Fruit fly (Drosophila melanogaster) whole organism, adult: ENCODE measurements around the gene AstC-R1.

ENCODE experiments used
- CG11617 ChIP-seq: fragments of 200-800 bp; sonication (Bioruptor generic); optimal IDR thresholded peaks from 2 replicates; lab custom pipeline; 2017; ENCODE audit warnings: mild to moderate bottlenecking, missing biosample characterization, missing genetic modification reagents, missing genetic modification characterization
- CG12768 ChIP-seq: fragments of 200-800 bp; sonication (Bioruptor generic); optimal IDR thresholded peaks from 2 replicates; lab custom pipeline; 2017; ENCODE audit warnings: missing biosample characterization, missing genetic modification characterization, mild to moderate bottlenecking, moderate library complexity, missing genetic modification reagents
- CG14711 ChIP-seq: fragments of 200-800 bp; sonication (Bioruptor generic); optimal IDR thresholded peaks from 2 replicates; lab custom pipeline; 2018; ENCODE audit warnings: missing biosample characterization, mild to moderate bottlenecking, missing genetic modification characterization, moderate library complexity
- CG1620 ChIP-seq: fragments of 200-800 bp; sonication (Bioruptor generic); optimal IDR thresholded peaks from 2 replicates; lab custom pipeline; 2016; ENCODE audit warnings: missing biosample characterization, missing genetic modification characterization
- CG33017 ChIP-seq: fragments of 200-800 bp; sonication (Bioruptor generic); optimal IDR thresholded peaks from 2 replicates; lab custom pipeline; 2018; ENCODE audit warnings: missing biosample characterization, mild to moderate bottlenecking, missing genetic modification characterization, moderate library complexity
- CG5204 ChIP-seq: fragments of 200-800 bp; sonication (Bioruptor generic); optimal IDR thresholded peaks from 2 replicates; lab custom pipeline; 2016; ENCODE audit warnings: missing biosample characterization, missing genetic modification characterization
- CG7045 ChIP-seq: fragments of 200-800 bp; sonication (Bioruptor generic); optimal IDR thresholded peaks from 2 replicates; lab custom pipeline; 2017; ENCODE audit warnings: missing biosample characterization, mild to moderate bottlenecking, missing genetic modification characterization
- CG7101 ChIP-seq: fragments of 200-800 bp; sonication (Bioruptor generic); optimal IDR thresholded peaks from 2 replicates; lab custom pipeline; 2018; ENCODE audit warnings: missing biosample characterization, mild to moderate bottlenecking, missing genetic modification characterization, moderate library complexity
- Clk ChIP-seq: fragments of 200-800 bp; sonication (Bioruptor generic); optimal IDR thresholded peaks from 2 replicates; lab custom pipeline; 2017; ENCODE audit warnings: missing biosample characterization, missing genetic modification characterization
- Crg-1 ChIP-seq: fragments of 200-800 bp; sonication (Bioruptor generic); optimal IDR thresholded peaks from 2 replicates; lab custom pipeline; 2016; ENCODE audit warnings: missing biosample characterization, missing genetic modification characterization
- Hr96 ChIP-seq: fragments of 200-800 bp; sonication (Bioruptor generic); optimal IDR thresholded peaks from 2 replicates; lab custom pipeline; 2016; ENCODE audit warnings: missing biosample characterization, missing genetic modification characterization
- Mnt ChIP-seq: fragments of 200-800 bp; sonication (Bioruptor generic); optimal IDR thresholded peaks from 2 replicates; lab custom pipeline; 2016; ENCODE audit warnings: missing biosample characterization, mild to moderate bottlenecking, missing genetic modification characterization
- bab1 ChIP-seq: fragments of 200-800 bp; sonication (Bioruptor generic); optimal IDR thresholded peaks from 3 replicates; lab custom pipeline; 2019; ENCODE audit warnings: missing biosample characterization, mild to moderate bottlenecking, missing genetic modification characterization, moderate library complexity
- cic ChIP-seq: fragments of 200-800 bp; sonication (Bioruptor generic); optimal IDR thresholded peaks from 2 replicates; lab custom pipeline; 2017; ENCODE audit warnings: missing biosample characterization, mild to moderate bottlenecking, missing genetic modification characterization, moderate library complexity
- cnc ChIP-seq, 2 experiments: fragments of >200 bp; optimal IDR thresholded peaks; 2 replicates each; lab custom pipeline; 2017
- kay ChIP-seq: fragments of 200-800 bp; sonication (Bioruptor generic); peaks from one replicate; lab custom pipeline; 2016; ENCODE audit warnings: missing biosample characterization, missing genetic modification characterization, borderline replicate concordance
- ovo ChIP-seq: fragments of 200-800 bp; sonication (Bioruptor generic); optimal IDR thresholded peaks from 2 replicates; lab custom pipeline; 2016; ENCODE audit warnings: missing biosample characterization, missing genetic modification characterization
- pad ChIP-seq: fragments of 200-800 bp; sonication (Bioruptor generic); optimal IDR thresholded peaks from 3 replicates; lab custom pipeline; 2017; ENCODE audit warnings: missing biosample characterization, missing genetic modification characterization, mild to moderate bottlenecking, moderate library complexity, missing genetic modification reagents
- tj ChIP-seq: fragments of 200-800 bp; sonication (Bioruptor generic); optimal IDR thresholded peaks from 3 replicates; lab custom pipeline; 2017; ENCODE audit warnings: missing biosample characterization, mild to moderate bottlenecking, missing genetic modification characterization, moderate library complexity
- toe ChIP-seq: fragments of 200-800 bp; sonication (Bioruptor generic); optimal IDR thresholded peaks from 2 replicates; lab custom pipeline; 2016; ENCODE audit warnings: missing biosample characterization, missing genetic modification characterization

Gene AstC-R1

DNA sequence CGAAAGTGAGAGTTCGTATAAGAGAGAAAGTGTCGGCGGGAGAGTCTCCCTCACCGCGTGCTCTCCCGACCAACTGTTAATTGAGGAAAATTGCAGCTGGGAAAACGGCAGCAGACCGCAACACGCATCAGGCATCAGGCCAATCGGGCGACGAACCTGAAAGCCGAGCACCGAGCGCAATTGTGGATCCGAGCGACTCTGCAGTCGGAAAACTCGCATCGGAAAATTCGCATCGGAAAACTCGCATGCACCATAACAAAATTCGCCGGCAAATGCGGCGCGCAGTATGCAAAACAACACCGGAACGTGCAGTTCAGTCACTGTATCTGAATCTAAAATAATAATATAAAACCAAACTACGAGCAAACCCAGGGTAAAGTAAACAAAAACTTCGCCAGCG is at the start of gene AstC-R1:
AstC-R1 (plus strand) TSS at position 301 of the 400 bp plus-strand sequence.
- TF ChIP-seq CG7101: no peak
- no peak for TF ChIP-seq pad (GFP tag; lab: Kevin White, UChicago)
- no peak for TF ChIP-seq CG1620 (GFP tag; lab: Kevin White, UChicago)

DNA sequence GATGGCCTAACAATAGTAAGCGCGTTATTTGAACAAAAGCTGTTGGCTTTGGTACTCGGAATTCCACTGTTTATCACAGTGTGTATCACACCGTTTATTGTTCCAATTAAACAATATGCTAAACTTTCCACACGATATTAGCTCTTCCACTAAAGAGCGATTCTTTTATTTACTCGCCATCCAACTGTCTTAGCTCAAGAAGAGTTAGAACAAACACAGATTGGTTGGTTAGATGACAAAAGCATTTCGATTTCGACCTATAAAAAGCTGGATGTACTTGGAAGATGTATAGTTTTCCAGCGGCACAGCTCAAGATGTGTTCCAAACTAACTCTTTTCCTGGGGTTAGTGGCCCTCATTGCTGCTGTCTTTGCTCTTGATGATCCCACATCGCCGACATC is 33.4 kb upstream of the AstC-R1 start, which contains the start of gene CG32198:
CG32198 (plus strand) TSS at position 301 of the 400 bp plus-strand sequence.
- TF ChIP-seq Crg-1: no peak
- TF ChIP-seq CG7045 (GFP tag; lab: Kevin White, UChicago): no peak
- TF ChIP-seq cnc (optimal IDR thresholded peaks at IDR 0.05; lab: Kevin White, UChicago): no peak
- TF ChIP-seq CG12768 (GFP tag; lab: Kevin White, UChicago): no peak
- no peak for TF ChIP-seq CG5204 (GFP tag; lab: Kevin White, UChicago)
- TF ChIP-seq CG33017 (tag; lab: Kevin White, UChicago): no peak

DNA sequence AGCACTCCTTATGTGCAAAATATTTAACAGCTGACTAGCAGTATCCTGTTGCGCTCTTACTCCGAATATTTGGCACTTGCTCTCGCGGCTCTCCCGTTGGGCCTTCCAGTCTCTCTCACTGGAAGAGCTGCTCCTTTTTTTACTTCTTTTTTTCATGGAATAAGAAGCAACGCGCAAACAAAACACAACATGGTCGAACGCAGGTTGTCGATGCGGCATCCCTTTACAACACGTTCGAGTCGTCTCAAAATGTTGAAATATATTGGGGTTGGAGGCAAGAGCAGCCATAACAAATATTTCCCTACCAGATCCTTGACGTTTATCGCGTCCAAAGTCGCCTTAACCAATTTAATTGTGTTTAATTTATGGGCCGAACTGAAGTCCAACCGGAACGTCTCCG is 20.2 kb upstream of the AstC-R1 start:
- TF ChIP-seq cnc (optimal IDR thresholded peaks at IDR 0.05; lab: Kevin White, UChicago): no peak
- TF ChIP-seq CG33017 (tag; lab: Kevin White, UChicago): no peak
- TF ChIP-seq kay: no peak
- TF ChIP-seq Crg-1: no peak

DNA sequence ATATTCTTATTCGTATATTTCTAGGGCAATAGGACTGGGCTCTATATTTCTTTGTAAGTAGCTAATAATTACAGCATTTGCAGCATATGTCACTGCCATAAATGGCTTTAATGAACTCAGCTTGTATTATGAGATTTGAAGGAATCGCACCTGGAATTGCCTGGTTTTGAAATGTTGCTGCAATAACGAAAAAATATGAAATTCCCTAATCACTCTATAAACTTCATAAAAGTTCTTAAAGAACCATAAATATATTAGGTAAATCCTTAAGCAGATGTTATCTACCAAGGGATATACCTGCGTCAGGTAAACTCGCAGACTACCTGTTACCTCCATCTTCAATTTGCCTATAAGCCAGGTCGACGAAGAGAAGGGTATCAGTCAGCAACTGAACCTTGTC is 28.3 kb downstream of the AstC-R1 start, which contains the start of gene CG7271:
CG7271 (plus strand) TSS at position 373 of the 400 bp plus-strand sequence.
- TF ChIP-seq toe (GFP tag; lab: Kevin White, UChicago): no peak
- TF ChIP-seq CG1620 (GFP tag; lab: Kevin White, UChicago): no peak
- TF ChIP-seq cnc (optimal IDR thresholded peaks at IDR 0.05; lab: Kevin White, UChicago): no peak
- TF ChIP-seq bab1: no peak
- TF ChIP-seq tj (GFP tag; lab: Kevin White, UChicago): no peak
- TF ChIP-seq CG33017 (tag; lab: Kevin White, UChicago): no peak
- no peak for TF ChIP-seq Hr96
- TF ChIP-seq CG7045 (GFP tag; lab: Kevin White, UChicago): no peak
- no peak for TF ChIP-seq ovo (GFP tag; lab: Kevin White, UChicago)
- TF ChIP-seq kay: no peak
- TF ChIP-seq CG14711 (tag; lab: Kevin White, UChicago): no peak
- no peak for TF ChIP-seq CG5204 (GFP tag; lab: Kevin White, UChicago)

DNA sequence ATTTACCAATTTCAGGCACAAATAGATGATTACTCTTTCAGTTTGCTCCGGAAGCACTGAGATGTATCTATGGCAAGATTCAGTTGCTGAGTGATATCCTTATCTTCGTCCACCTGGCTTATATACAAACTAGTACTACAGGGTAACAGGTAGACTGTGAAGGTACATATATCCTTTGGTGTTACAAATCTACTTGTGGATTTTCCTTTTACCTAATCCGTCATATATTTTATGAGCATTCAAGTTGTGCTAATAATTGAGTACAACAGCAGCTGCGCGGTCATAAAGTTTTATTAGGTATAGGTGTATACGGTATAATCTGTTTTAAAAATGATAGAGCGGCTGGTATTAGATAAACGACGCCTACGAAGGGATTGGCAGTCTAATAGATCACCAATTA is 33.6 kb downstream of the AstC-R1 start, which contains the start of gene term:
term (minus strand) TSS at position 101 of the 400 bp plus-strand sequence.
- TF ChIP-seq Clk (GFP tag; lab: Kevin White, UChicago) (no peak), CG5204 (GFP tag; lab: Kevin White, UChicago) (no peak), bab1 (no peak), cic (no peak), toe (GFP tag; lab: Kevin White, UChicago) (no peak), CG33017 (tag; lab: Kevin White, UChicago) (no peak), CG11617 (GFP tag; lab: Kevin White, UChicago) (no peak), CG14711 (tag; lab: Kevin White, UChicago) (no peak), CG12768 (GFP tag; lab: Kevin White, UChicago) (no peak), ovo (GFP tag; lab: Kevin White, UChicago) (no peak), Crg-1 (no peak), pad (GFP tag; lab: Kevin White, UChicago) (no peak), CG7101 (no peak), cnc (optimal IDR thresholded peaks at IDR 0.05; lab: Kevin White, UChicago) (no peak), Mnt (no peak), kay (no peak), CG1620 (GFP tag; lab: Kevin White, UChicago) (no peak), Hr96 (no peak), tj (GFP tag; lab: Kevin White, UChicago) (no peak), CG7045 (GFP tag; lab: Kevin White, UChicago) (no peak)

dm6 chr3L:18603125-18603524 is 43.1 kb downstream of the AstC-R1 start, which contains the start of gene CG18234:
TSS of gene CG18234 (plus strand) at chr3L:18603425.
- no peak for TF ChIP-seq kay
- no peak for TF ChIP-seq ovo (GFP tag; lab: Kevin White, UChicago)
- TF ChIP-seq cnc (optimal IDR thresholded peaks at IDR 0.05; lab: Kevin White, UChicago): no peak
- no peak for TF ChIP-seq Hr96
- no peak for TF ChIP-seq CG5204 (GFP tag; lab: Kevin White, UChicago)
- TF ChIP-seq CG7101: no peak
- no peak for TF ChIP-seq tj (GFP tag; lab: Kevin White, UChicago)
- TF ChIP-seq CG11617 (GFP tag; lab: Kevin White, UChicago): no peak
- TF ChIP-seq CG14711 (tag; lab: Kevin White, UChicago): no peak
- TF ChIP-seq Clk (GFP tag; lab: Kevin White, UChicago): no peak
- no peak for TF ChIP-seq CG12768 (GFP tag; lab: Kevin White, UChicago)
- TF ChIP-seq bab1: no peak
- no peak for TF ChIP-seq toe (GFP tag; lab: Kevin White, UChicago)
- TF ChIP-seq CG7045 (GFP tag; lab: Kevin White, UChicago): no peak
- TF ChIP-seq Mnt: no peak
- no peak for TF ChIP-seq CG1620 (GFP tag; lab: Kevin White, UChicago)
- no peak for TF ChIP-seq Crg-1
- no peak for TF ChIP-seq pad (GFP tag; lab: Kevin White, UChicago)
- TF ChIP-seq cic: no peak
- no peak for TF ChIP-seq CG33017 (tag; lab: Kevin White, UChicago)

DNA sequence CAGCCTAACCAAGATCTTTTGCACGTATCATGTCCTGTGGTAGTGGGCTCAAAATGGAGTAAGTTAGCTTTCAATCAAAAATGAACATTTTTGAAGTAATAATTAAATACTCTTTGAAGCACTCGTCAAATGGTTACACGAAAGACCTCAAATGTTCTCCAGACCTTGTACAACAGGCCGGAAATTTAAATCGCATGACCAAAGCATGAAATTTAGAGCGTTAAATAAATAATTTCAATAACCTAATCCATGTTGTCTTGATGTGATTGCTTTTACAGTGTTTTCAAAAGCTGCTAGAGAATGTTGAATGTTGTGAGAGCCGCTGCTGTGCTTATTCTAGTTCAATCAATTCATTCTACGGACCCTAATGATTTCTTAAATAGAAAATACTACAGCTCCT is 45.1 kb downstream of the AstC-R1 start, which contains the start of gene CG18233:
CG18233 (plus strand) TSS at position 301 of the 400 bp plus-strand sequence.
- no peak for TF ChIP-seq kay
- no peak for TF ChIP-seq Mnt
- TF ChIP-seq Clk (GFP tag; lab: Kevin White, UChicago): no peak
- TF ChIP-seq CG1620 (GFP tag; lab: Kevin White, UChicago): no peak
- no peak for TF ChIP-seq tj (GFP tag; lab: Kevin White, UChicago)
- no peak for TF ChIP-seq Crg-1
- TF ChIP-seq CG14711 (tag; lab: Kevin White, UChicago): no peak
- TF ChIP-seq CG33017 (tag; lab: Kevin White, UChicago): no peak
- no peak for TF ChIP-seq toe (GFP tag; lab: Kevin White, UChicago)
- no peak for TF ChIP-seq CG5204 (GFP tag; lab: Kevin White, UChicago)
- no peak for TF ChIP-seq cnc (optimal IDR thresholded peaks at IDR 0.05; lab: Kevin White, UChicago)
- TF ChIP-seq Hr96: no peak
- TF ChIP-seq CG7101: no peak
- no peak for TF ChIP-seq CG11617 (GFP tag; lab: Kevin White, UChicago)
- TF ChIP-seq pad (GFP tag; lab: Kevin White, UChicago): no peak
- no peak for TF ChIP-seq CG7045 (GFP tag; lab: Kevin White, UChicago)
